Worm (Caenorhabditis elegans) whole organism, early embryonic: Measurements from ENCODE around the gene clp-6.

Source experiments
- ama-1 ChIP-seq: fragments of 150-350 bp; optimal IDR thresholded peaks from 2 replicates; lab custom pipeline; 2014
- ets-7 ChIP-seq: sonication (generic microtip); optimal IDR thresholded peaks from 2 replicates; lab custom pipeline; 2016; ENCODE audit warnings: missing genotype, missing genetic modification characterization, missing compliant biosample characterization
- flt-1 ChIP-seq: fragments of 200-800 bp; sonication (Bioruptor generic); IDR thresholded peaks from 2 replicates; pipeline ENCODE4 v1.3.6; 2022; ENCODE audit warnings: missing genetic modification characterization, missing compliant biosample characterization
- hmbx-1 ChIP-seq: sonication (generic microtip); optimal IDR thresholded peaks from 2 replicates; lab custom pipeline; 2016; ENCODE audit warnings: mild to moderate bottlenecking, missing genetic modification characterization, missing compliant biosample characterization
- hnd-1 ChIP-seq: sonication (generic microtip); optimal IDR thresholded peaks from 2 replicates; lab custom pipeline; 2016; ENCODE audit warnings: missing genetic modification characterization, missing compliant biosample characterization
- pes-1 ChIP-seq: fragments of 200-800 bp; sonication (Bioruptor generic); IDR thresholded peaks from 2 replicates; pipeline ENCODE4 v1.3.6; 2022; ENCODE audit warnings: missing genetic modification reagents, missing genetic modification characterization, missing compliant biosample characterization
- scrt-1 ChIP-seq: fragments of 200-800 bp; sonication (Bioruptor generic); IDR thresholded peaks from 2 replicates; pipeline ENCODE4 v1.3.6; 2022; ENCODE audit warnings: missing genetic modification characterization, missing compliant biosample characterization
- tra-4 ChIP-seq: sonication (generic microtip); optimal IDR thresholded peaks from 2 replicates; lab custom pipeline; 2017; ENCODE audit warnings: missing genetic modification characterization, missing compliant biosample characterization

DNA sequence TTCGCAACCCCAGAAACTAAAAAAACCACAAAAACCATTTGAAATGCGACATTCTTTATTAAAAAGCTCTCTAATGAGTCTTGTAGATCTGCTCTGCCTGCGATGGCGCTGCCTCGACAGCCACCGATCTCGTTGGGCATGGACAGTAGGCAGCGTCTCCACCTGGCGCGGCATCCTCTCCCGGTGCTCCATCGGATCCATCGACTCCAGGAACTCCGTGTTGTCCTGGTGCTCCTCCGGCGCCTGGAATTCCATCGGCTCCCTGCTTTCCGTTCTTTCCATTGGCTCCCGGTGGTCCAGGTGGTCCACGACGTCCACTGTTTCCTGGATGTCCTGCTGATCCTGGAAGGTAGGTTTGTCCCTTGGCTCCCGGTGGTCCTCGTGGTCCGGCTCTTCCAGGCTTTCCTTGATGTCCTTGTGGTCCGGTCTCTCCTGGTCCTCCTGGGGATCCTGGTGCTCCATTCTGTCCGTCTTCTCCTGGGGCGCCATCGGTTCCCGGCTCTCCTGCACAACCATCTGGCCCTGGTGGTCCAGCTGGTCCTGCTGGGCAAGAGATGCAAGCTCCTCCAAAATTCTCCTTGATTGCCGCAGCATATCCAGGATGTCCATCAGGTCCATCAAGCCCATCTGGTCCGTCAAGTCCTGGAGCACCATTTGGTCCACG lies 25.1 kb upstream of the clp-6 start:
- TF ChIP-seq ets-7 (tag; lab: Kevin White, UChicago) (no peak), hmbx-1 (tag; lab: Kevin White, UChicago) (no peak), flt-1 (GFP tag; lab: Robert Waterston, UW) (no peak), ama-1 (lab: Kevin White, UChicago) (no peak), tra-4 (tag; lab: Kevin White, UChicago) (no peak), scrt-1 (GFP tag; lab: Robert Waterston, UW) (no peak), hnd-1 (tag; lab: Kevin White, UChicago) (no peak), pes-1 (GFP tag; lab: Robert Waterston, UW) (no peak)
